Worm (Caenorhabditis elegans) whole organism, L2 larva: ENCODE results near the gene F42A9.11.

Experiments used
- C34F6.9 ChIP-seq: fragments of 150-350 bp; optimal IDR thresholded peaks from 2 replicates; lab custom pipeline; 2014; ENCODE audit warnings: missing biosample characterization, missing genetic modification characterization
- F13H6.1 ChIP-seq: sonication (generic microtip); optimal IDR thresholded peaks from 2 replicates; lab custom pipeline; 2016; ENCODE audit warnings: missing genetic modification characterization, missing compliant biosample characterization
- R02D3.7 ChIP-seq: fragments of 150-350 bp; optimal IDR thresholded peaks from 2 replicates; lab custom pipeline; 2014; ENCODE audit warnings: missing biosample characterization, missing genetic modification characterization
- aly-2 ChIP-seq: fragments of 150-350 bp; optimal IDR thresholded peaks from 2 replicates; lab custom pipeline; 2014; ENCODE audit warnings: missing biosample characterization, missing genetic modification characterization
- ceh-16 ChIP-seq: fragments of 150-350 bp; optimal IDR thresholded peaks from 2 replicates; lab custom pipeline; 2014; ENCODE audit warnings: missing biosample characterization, missing genetic modification characterization
- ceh-82 ChIP-seq: fragments of 150-350 bp; optimal IDR thresholded peaks from 2 replicates; lab custom pipeline; 2014; ENCODE audit warnings: missing biosample characterization, missing genetic modification characterization
- crh-2 ChIP-seq: sonication (generic microtip); optimal IDR thresholded peaks from 2 replicates; lab custom pipeline; 2017; ENCODE audit warnings: missing biosample characterization, missing genetic modification characterization
- dmd-4 ChIP-seq: sonication (generic microtip); optimal IDR thresholded peaks from 2 replicates; lab custom pipeline; 2017; ENCODE audit warnings: missing biosample characterization, missing genetic modification characterization
- egl-27 ChIP-seq: sonication (generic microtip); optimal IDR thresholded peaks from 3 replicates; lab custom pipeline; 2017; ENCODE audit warnings: missing biosample characterization, missing genetic modification reagents, missing genetic modification characterization
- elt-3 ChIP-seq: sonication (generic microtip); optimal IDR thresholded peaks from 2 replicates; lab custom pipeline; 2017; ENCODE audit warnings: missing biosample characterization, missing genetic modification characterization
- fos-1 ChIP-seq: fragments of 150-350 bp; optimal IDR thresholded peaks from 2 replicates; lab custom pipeline; 2014; ENCODE audit warnings: missing biosample characterization, missing genetic modification characterization
- gmeb-1 ChIP-seq: fragments of 150-350 bp; optimal IDR thresholded peaks from 2 replicates; lab custom pipeline; 2014; ENCODE audit warnings: missing biosample characterization, missing genetic modification characterization
- lin-11 ChIP-seq: fragments of 150-350 bp; sonication (generic microtip); optimal IDR thresholded peaks from 2 replicates; lab custom pipeline; 2014; ENCODE audit warnings: missing biosample characterization, missing genetic modification characterization, inconsistent platforms, mixed read lengths
- lin-13 ChIP-seq: fragments of 150-350 bp; optimal IDR thresholded peaks from 2 replicates; lab custom pipeline; 2014; ENCODE audit warnings: missing biosample characterization, missing genetic modification reagents, missing genetic modification characterization
- lin-39 ChIP-seq: fragments of 150-350 bp; optimal IDR thresholded peaks from 2 replicates; lab custom pipeline; 2014; ENCODE audit warnings: missing biosample characterization, missing genetic modification reagents, missing genetic modification characterization
- lsy-2 ChIP-seq, 2 experiments: fragments of 150-350 bp in 1 of 2; sonication (generic microtip) in 1 of 2; optimal IDR thresholded peaks; 2 replicates each; lab custom pipeline; 2014 to 2017; ENCODE audit warnings: missing biosample characterization in 2 of 2, missing genetic modification characterization in 2 of 2
- mab-5 ChIP-seq: fragments of 150-350 bp; optimal IDR thresholded peaks from 2 replicates; lab custom pipeline; 2014; ENCODE audit warnings: missing biosample characterization, missing genetic modification characterization
- mdl-1 ChIP-seq, 2 experiments: fragments of 150-350 bp in 1 of 2; sonication (generic microtip) in 1 of 2; optimal IDR thresholded peaks; 2 replicates each; lab custom pipeline; 2017; ENCODE audit warnings: missing biosample characterization in 2 of 2, missing genetic modification characterization in 2 of 2
- nhr-10 ChIP-seq: sonication (generic microtip); optimal IDR thresholded peaks from 2 replicates; lab custom pipeline; 2017; ENCODE audit warnings: missing biosample characterization, missing genetic modification characterization
- nhr-11 ChIP-seq: fragments of 150-350 bp; optimal IDR thresholded peaks from 2 replicates; lab custom pipeline; 2014; ENCODE audit warnings: missing biosample characterization, missing genetic modification characterization
- nhr-12 ChIP-seq: fragments of 150-350 bp; optimal IDR thresholded peaks from 2 replicates; lab custom pipeline; 2014; ENCODE audit warnings: missing biosample characterization, missing genetic modification characterization
- nhr-129 ChIP-seq: fragments of 150-350 bp; optimal IDR thresholded peaks from 2 replicates; lab custom pipeline; 2014; ENCODE audit warnings: missing biosample characterization, missing genetic modification characterization
- nhr-21 ChIP-seq: fragments of 150-350 bp; optimal IDR thresholded peaks from 2 replicates; lab custom pipeline; 2014; ENCODE audit warnings: missing biosample characterization, missing genetic modification characterization
- nhr-23 ChIP-seq: fragments of 150-350 bp; optimal IDR thresholded peaks from 2 replicates; lab custom pipeline; 2014; ENCODE audit warnings: missing biosample characterization, missing genetic modification reagents, missing genetic modification characterization
- nhr-25 ChIP-seq: fragments of 150-350 bp; sonication (generic microtip); optimal IDR thresholded peaks from 3 replicates; lab custom pipeline; 2014; ENCODE audit warnings: missing biosample characterization, missing genetic modification characterization
- nhr-6 ChIP-seq: fragments of 150-350 bp; optimal IDR thresholded peaks from 2 replicates; lab custom pipeline; 2014; ENCODE audit warnings: missing biosample characterization, missing genetic modification characterization
- nhr-77 ChIP-seq: fragments of 150-350 bp; optimal IDR thresholded peaks from 2 replicates; lab custom pipeline; 2014; ENCODE audit warnings: missing biosample characterization, missing genetic modification characterization
- peb-1 ChIP-seq: fragments of 150-350 bp; optimal IDR thresholded peaks from 2 replicates; lab custom pipeline; 2014; ENCODE audit warnings: missing biosample characterization, missing genetic modification characterization
- sma-3 ChIP-seq: sonication (generic microtip); optimal IDR thresholded peaks from 2 replicates; lab custom pipeline; 2016; ENCODE audit warnings: missing genetic modification reagents, missing genetic modification characterization, missing compliant biosample characterization
- sma-9 ChIP-seq, 2 experiments: fragments of 150-350 bp in 1 of 2; sonication (generic microtip) in 1 of 2; optimal IDR thresholded peaks; 2 replicates each; lab custom pipeline; 2014 to 2016; ENCODE audit warnings: missing genetic modification characterization in 2 of 2, mild to moderate bottlenecking in 1 of 2, missing biosample characterization in 1 of 2, missing compliant biosample characterization in 1 of 2, missing genetic modification reagents in 1 of 2, moderate library complexity in 1 of 2
- unc-39 ChIP-seq: fragments of 150-350 bp; optimal IDR thresholded peaks from 2 replicates; lab custom pipeline; 2014; ENCODE audit warnings: missing biosample characterization, missing genetic modification characterization
- unc-55 ChIP-seq: fragments of 150-350 bp; sonication (generic microtip); optimal IDR thresholded peaks from 3 replicates; lab custom pipeline; 2014; ENCODE audit warnings: missing biosample characterization, missing genetic modification reagents, missing genetic modification characterization
- unc-62 ChIP-seq: fragments of 150-350 bp; optimal IDR thresholded peaks from 2 replicates; lab custom pipeline; 2014; ENCODE audit warnings: missing biosample characterization, missing genetic modification reagents, missing genetic modification characterization
- zag-1 ChIP-seq: fragments of 150-350 bp; optimal IDR thresholded peaks from 2 replicates; lab custom pipeline; 2014; ENCODE audit warnings: missing biosample characterization, missing genetic modification characterization
- ztf-4 ChIP-seq: fragments of 150-350 bp; optimal IDR thresholded peaks from 2 replicates; lab custom pipeline; 2014; ENCODE audit warnings: missing biosample characterization, missing genetic modification characterization

Gene F42A9.11

DNA sequence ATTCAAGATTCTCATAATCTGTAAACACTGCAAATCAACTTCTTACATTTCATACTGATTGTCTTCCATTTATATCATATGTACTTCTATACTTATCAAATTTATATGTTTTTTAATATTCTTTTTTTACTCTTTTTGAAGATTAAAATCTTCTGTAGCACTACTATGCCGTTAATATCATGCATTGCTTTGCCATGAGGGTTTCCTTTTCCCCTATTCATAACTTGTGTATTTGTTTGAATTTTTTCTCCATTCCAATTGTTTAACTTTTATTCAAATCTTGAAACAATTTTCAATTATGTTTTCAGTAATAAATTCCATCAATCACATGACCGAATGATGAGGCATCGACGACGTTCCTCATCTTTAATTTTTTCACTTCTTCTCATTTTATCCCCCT is 41.2 kb downstream of the F42A9.11 start, which contains the start of gene cdh-5:
cdh-5 (plus strand) TSS at position 301 of the 400 bp plus-strand sequence.
- TF ChIP-seq F13H6.1, result no peak
- TF ChIP-seq sma-3 (GFP tag; lab: Kevin White, UChicago), result no peak
- no peak for TF ChIP-seq nhr-6 (tag; lab: Kevin White, UChicago)
- no peak for TF ChIP-seq nhr-129 (tag; lab: Kevin White, UChicago)
- no peak for TF ChIP-seq sma-9 (GFP tag; optimal IDR thresholded peaks at IDR 0.05; lab: Kevin White, UChicago)
- TF ChIP-seq sma-9 (tag; optimal IDR thresholded peaks at IDR 0.05; lab: Kevin White, UChicago), result no peak
- TF ChIP-seq ceh-16 (tag; lab: Kevin White, UChicago), result no peak
- TF ChIP-seq nhr-77 (tag; lab: Kevin White, UChicago), result no peak
- no peak for TF ChIP-seq gmeb-1 (tag; lab: Kevin White, UChicago)
- no peak for TF ChIP-seq zag-1
- no peak for TF ChIP-seq crh-2
- TF ChIP-seq dmd-4, result no peak
- no peak for TF ChIP-seq lin-39
- TF ChIP-seq lsy-2 (tag; optimal IDR thresholded peaks at IDR 0.05; lab: Kevin White, UChicago), result no peak
- no peak for TF ChIP-seq aly-2 (tag; lab: Kevin White, UChicago)
- TF ChIP-seq lin-11 (tag; lab: Kevin White, UChicago), result no peak
- TF ChIP-seq nhr-21, result no peak
- no peak for TF ChIP-seq C34F6.9 (tag; lab: Kevin White, UChicago)
- TF ChIP-seq R02D3.7 (tag; lab: Kevin White, UChicago), result no peak
- TF ChIP-seq nhr-10 (tag; lab: Kevin White, UChicago), result no peak
- TF ChIP-seq nhr-23 (tag; lab: Kevin White, UChicago), result no peak

DNA sequence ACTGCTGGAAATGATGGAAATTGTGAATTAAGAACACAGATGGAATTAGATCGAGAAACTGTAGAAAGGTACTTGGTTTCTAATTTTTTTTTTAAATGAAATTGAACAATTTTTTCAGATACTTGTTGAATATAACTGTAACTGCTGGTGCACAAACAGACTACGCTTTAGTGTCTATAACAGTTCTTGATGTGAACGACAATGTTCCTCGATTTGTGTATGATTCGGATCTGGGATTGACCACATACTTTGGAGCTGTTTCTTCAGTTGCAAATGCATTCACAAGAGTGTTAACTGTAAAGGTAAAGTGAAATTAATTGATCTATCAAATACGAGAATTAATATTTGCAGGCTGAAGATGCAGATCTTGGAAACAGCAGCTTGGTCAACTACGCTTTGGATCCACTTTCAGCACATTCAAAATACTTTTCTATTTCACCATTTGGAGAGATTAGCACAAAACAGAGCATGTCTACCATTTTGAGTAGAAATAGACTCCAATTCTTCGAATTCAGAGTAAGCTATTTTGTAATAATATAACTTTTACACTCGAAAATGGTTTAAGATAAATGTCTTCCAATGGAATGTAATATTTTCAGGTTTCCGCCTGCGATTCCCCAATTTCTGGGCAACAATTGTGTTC is 46.4 kb downstream of the F42A9.11 start:
- TF ChIP-seq egl-27 (no peak), ztf-4 (tag; lab: Kevin White, UChicago) (no peak), mdl-1 (tag; optimal IDR thresholded peaks at IDR 0.05; lab: Kevin White, UChicago) (no peak), unc-39 (tag; lab: Kevin White, UChicago) (no peak), ceh-82 (tag; lab: Kevin White, UChicago) (no peak), F13H6.1 (no peak), unc-55 (GFP tag; lab: Kevin White, UChicago) (no peak), nhr-25 (tag; lab: Kevin White, UChicago) (no peak), elt-3 (tag; lab: Kevin White, UChicago) (no peak), lin-13 (no peak), unc-62 (GFP tag; lab: Kevin White, UChicago) (no peak), peb-1 (tag; lab: Kevin White, UChicago) (no peak), lin-39 (no peak), ceh-16 (tag; lab: Kevin White, UChicago) (no peak), fos-1 (tag; lab: Kevin White, UChicago) (no peak), R02D3.7 (tag; lab: Kevin White, UChicago) (no peak)
- TF ChIP-seq, all 48 proteins: peak for 0

DNA sequence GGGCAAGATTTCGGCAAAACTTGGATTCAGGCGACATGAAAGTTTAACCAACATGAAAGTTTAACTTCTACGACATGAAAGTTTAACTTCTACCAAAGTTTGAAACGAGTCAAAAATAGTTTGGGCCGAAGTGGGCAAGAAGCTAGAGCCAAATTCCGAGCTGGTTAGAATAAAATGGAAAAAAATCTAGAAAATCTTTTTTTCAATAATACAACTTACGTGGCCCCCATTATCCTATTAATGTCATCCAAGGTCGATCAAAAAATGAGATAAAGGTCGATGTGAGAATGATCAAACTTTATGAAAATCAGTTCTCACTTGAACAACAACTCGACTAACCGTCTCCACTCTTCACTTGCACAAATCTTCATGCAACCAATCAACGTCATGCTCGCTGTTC is 49.9 kb downstream of the F42A9.11 start, which contains the start of gene F08B4.8:
F08B4.8 (plus strand) TSS at position 301 of the 400 bp plus-strand sequence.
- TF ChIP-seq mab-5 (tag; lab: Kevin White, UChicago), result no peak
- no peak for TF ChIP-seq nhr-12 (tag; lab: Kevin White, UChicago)
- no peak for TF ChIP-seq nhr-11 (tag; lab: Kevin White, UChicago)
- TF ChIP-seq dmd-4, result no peak
- TF ChIP-seq, all 48 proteins: peak for 0
